Worm (Caenorhabditis elegans): ENCODE measurements around the gene mrp-6.
A peak's percentile ranks its signal among the peaks of the same experiment; 100 is the strongest.

mrp-6 gene

ce11 chrX:4186656-4187055, at the start of gene mrp-6:
Gene mrp-6, minus strand, starts transcription at chrX:4186756.
- TF ChIP-seq ceh-16 (tag; optimal IDR thresholded peaks at IDR 0.05) = no peak
- TF ChIP-seq elt-2 (tag; optimal IDR thresholded peaks at IDR 0.05) = no peak
- no peak for TF ChIP-seq unc-39 (tag; optimal IDR thresholded peaks at IDR 0.05)
- TF ChIP-seq R02D3.7 (tag; optimal IDR thresholded peaks at IDR 0.05) = no peak

ce11 chrX:4235752-4236151, 49.2 kb upstream of the mrp-6 start, which contains the start of gene rab-37:
Gene rab-37, minus strand, starts transcription at chrX:4235852.
- TF ChIP-seq elt-2 (tag; optimal IDR thresholded peaks at IDR 0.05) (no peak), ztf-4 (tag; optimal IDR thresholded peaks at IDR 0.05) (no peak), zag-1 (tag; optimal IDR thresholded peaks at IDR 0.05) (no peak)

DNA sequence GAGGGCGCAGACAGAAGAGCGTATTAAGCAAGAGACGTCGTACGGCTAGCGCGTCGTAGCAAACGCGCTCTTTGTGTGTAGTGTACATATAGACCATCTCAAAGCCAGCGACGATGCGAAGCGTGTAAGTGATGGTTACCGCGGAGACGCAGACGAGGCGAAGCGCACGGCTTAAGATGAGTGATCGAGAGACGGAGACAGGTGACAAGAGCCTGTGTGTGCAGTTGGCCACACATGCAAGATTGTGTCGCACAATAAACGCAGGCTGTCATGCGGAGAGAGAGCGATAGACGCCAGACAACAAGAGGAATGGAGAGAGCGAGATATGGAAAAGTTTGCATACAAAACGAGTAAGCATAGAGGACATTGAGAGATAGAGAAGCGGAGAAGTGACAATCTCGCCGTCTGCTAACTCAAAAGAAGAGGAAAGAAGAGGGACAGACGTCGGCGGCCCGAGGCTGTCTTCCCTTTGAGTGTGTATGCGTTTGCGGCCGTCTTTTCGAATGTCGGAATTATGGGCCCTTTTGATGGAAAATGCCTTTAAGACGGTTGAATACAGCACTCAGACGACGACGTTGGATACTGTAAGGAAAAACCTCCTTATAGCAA, 36.3 kb upstream of the mrp-6 start:
- TF ChIP-seq pqm-1 (tag; optimal IDR thresholded peaks at IDR 0.05) = peak; percentile 5
- no peak for TF ChIP-seq skn-1 (tag; optimal IDR thresholded peaks at IDR 0.05)
- peak; percentile 97 for TF ChIP-seq hmg-11 (tag; optimal IDR thresholded peaks at IDR 0.05)
- peak; percentile 78 for TF ChIP-seq zag-1 (tag; optimal IDR thresholded peaks at IDR 0.05)
- TF ChIP-seq elt-3 (tag; optimal IDR thresholded peaks at IDR 0.05) = no peak
- TF ChIP-seq daf-12 (tag; optimal IDR thresholded peaks at IDR 0.05) = no peak
- TF ChIP-seq egl-5 (tag; optimal IDR thresholded peaks at IDR 0.05) = no peak
- peak; percentile 66 for TF ChIP-seq elt-2 (tag; optimal IDR thresholded peaks at IDR 0.05)
- TF ChIP-seq pha-4 (tag; optimal IDR thresholded peaks at IDR 0.05) = no peak
- TF ChIP-seq unc-62 (GFP tag; optimal IDR thresholded peaks at IDR 0.05) = no peak
- peak; percentile 54 for TF ChIP-seq ceh-82 (tag; optimal IDR thresholded peaks at IDR 0.05)
- TF ChIP-seq nhr-67 (tag; optimal IDR thresholded peaks at IDR 0.05) = no peak
- TF ChIP-seq nhr-11 (tag; optimal IDR thresholded peaks at IDR 0.05) = no peak
- TF ChIP-seq nhr-28 (tag; optimal IDR thresholded peaks at IDR 0.05) = no peak
- no peak for TF ChIP-seq nhr-237 (tag; optimal IDR thresholded peaks at IDR 0.05)
- TF ChIP-seq nfya-1 (tag; optimal IDR thresholded peaks at IDR 0.05; ENCODE audit: insufficient read depth) = peak; percentile 75
- TF ChIP-seq aly-2 (tag; optimal IDR thresholded peaks at IDR 0.05) = peak; percentile 54
- no peak for TF ChIP-seq unc-39 (tag; optimal IDR thresholded peaks at IDR 0.05)
- TF ChIP-seq snpc-4 (tag; optimal IDR thresholded peaks at IDR 0.05) = peak; percentile 51
- no peak for TF ChIP-seq ZK546.5 (tag; optimal IDR thresholded peaks at IDR 0.05)
- TF ChIP-seq nhr-43 (tag; optimal IDR thresholded peaks at IDR 0.05; ENCODE audit: poor library complexity, severe bottlenecking) = peak; percentile 70
- TF ChIP-seq nhr-23 (tag; optimal IDR thresholded peaks at IDR 0.05) = peak; percentile 80
- TF ChIP-seq lsy-12 (tag; optimal IDR thresholded peaks at IDR 0.05) = peak; percentile 85
- no peak for TF ChIP-seq ceh-9 (tag; optimal IDR thresholded peaks at IDR 0.05)
- peak; percentile 73 for TF ChIP-seq ceh-28 (tag; optimal IDR thresholded peaks at IDR 0.05)
- no peak for TF ChIP-seq ceh-16 (tag; optimal IDR thresholded peaks at IDR 0.05)
- TF ChIP-seq tbx-2 (tag; optimal IDR thresholded peaks at IDR 0.05) = peak; percentile 82
- TF ChIP-seq R02D3.7 (tag; optimal IDR thresholded peaks at IDR 0.05) = peak; percentile 51
- no peak for TF ChIP-seq ztf-4 (tag; optimal IDR thresholded peaks at IDR 0.05)
- no peak for TF ChIP-seq lin-15B (tag; optimal IDR thresholded peaks at IDR 0.05)
- no peak for TF ChIP-seq fos-1 (tag; optimal IDR thresholded peaks at IDR 0.05)
- no peak for TF ChIP-seq ztf-11 (tag; optimal IDR thresholded peaks at IDR 0.05)
- no peak for TF ChIP-seq eor-1 (tag; optimal IDR thresholded peaks at IDR 0.05)
- TF ChIP-seq fkh-2 (tag; optimal IDR thresholded peaks at IDR 0.05) = no peak
- no peak for TF ChIP-seq nhr-76 (tag; optimal IDR thresholded peaks at IDR 0.05)
- no peak for TF ChIP-seq lin-39 (tag; optimal IDR thresholded peaks at IDR 0.05)
- TF ChIP-seq nhr-12 (tag; optimal IDR thresholded peaks at IDR 0.05) = no peak
- TF ChIP-seq jun-1 (tag; optimal IDR thresholded peaks at IDR 0.05) = peak; percentile 64
- no peak for TF ChIP-seq nhr-77 (tag; optimal IDR thresholded peaks at IDR 0.05)
- no peak for TF ChIP-seq egl-27 (tag; optimal IDR thresholded peaks at IDR 0.05)
- TF ChIP-seq sea-2 (GFP tag; optimal IDR thresholded peaks at IDR 0.05) = no peak
- TF ChIP-seq mml-1 (tag; optimal IDR thresholded peaks at IDR 0.05) = no peak
- peak; percentile 85 for TF ChIP-seq nhr-25 (tag; optimal IDR thresholded peaks at IDR 0.05)
- TF ChIP-seq elt-1 (tag; optimal IDR thresholded peaks at IDR 0.05) = peak; percentile 32
- no peak for TF ChIP-seq fkh-10 (GFP tag; optimal IDR thresholded peaks at IDR 0.05)
- peak; percentile 62 for TF ChIP-seq ama-1 (optimal IDR thresholded peaks at IDR 0.05)
- TF ChIP-seq mdl-1 (tag; optimal IDR thresholded peaks at IDR 0.05) = peak; percentile 47

All from whole organism, L3 larva.